Worm (Caenorhabditis elegans) whole organism, L1 larva: ENCODE data around the gene C05B5.8.

Experiments
- nhr-11 ChIP-seq: fragments of 150-350 bp; optimal IDR thresholded peaks from 2 replicates; lab custom pipeline; 2014; ENCODE audit warnings: missing biosample characterization, missing genetic modification characterization
- pax-3 ChIP-seq: fragments of 200-800 bp; sonication (Bioruptor generic); optimal IDR thresholded peaks from 2 replicates; lab custom pipeline; 2018; ENCODE audit warnings: mild to moderate bottlenecking, missing genetic modification characterization, moderate library complexity, missing compliant biosample characterization

DNA sequence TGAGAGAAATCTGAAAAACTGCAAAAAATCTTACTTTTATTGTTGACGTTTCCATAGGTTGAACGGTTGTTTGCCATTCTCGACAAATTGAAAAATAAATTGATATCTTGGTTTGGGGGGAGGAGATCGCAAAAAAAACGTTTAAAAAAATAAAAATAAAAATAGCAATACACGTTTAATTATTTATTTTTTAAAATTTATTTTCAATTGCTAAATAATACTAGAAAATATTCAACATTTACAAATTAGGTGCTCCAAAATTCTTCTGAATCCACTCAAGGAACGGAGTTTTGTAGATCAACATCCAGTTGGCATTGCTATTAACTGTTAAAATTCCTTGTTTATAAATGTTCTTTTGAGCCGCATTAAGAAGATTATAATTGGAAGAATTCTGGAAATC, 33.4 kb upstream of the C05B5.8 start, which contains the start of gene T16G12.7:
- TF ChIP-seq pax-3 (no peak), nhr-11 (tag; lab: Kevin White, UChicago) (no peak)
